Fruit fly (Drosophila melanogaster): ENCODE measurements around the gene CG14260.

The CG14260 gene

DNA sequence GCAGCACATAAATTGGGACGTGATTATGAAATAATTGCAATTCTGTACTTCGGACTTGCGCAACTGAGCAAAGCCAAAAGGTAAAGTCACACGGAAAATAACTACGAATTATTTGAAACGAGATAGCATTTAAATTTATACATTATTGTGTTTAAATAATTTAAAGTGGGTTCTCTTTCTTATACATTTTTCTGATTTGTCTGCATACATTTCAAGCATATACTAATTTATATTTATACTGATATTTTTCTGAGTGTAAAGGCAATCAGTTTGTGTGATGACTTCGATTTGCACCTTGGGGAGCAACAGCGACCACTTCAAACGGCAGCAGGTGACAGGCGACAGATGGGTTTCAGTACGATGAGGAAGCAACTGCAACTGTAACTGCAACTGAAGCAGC, 39.8 kb upstream of the CG14260 start:
- no peak for TF ChIP-seq GATAd (GFP tag; optimal IDR thresholded peaks at IDR 0.05)

DNA sequence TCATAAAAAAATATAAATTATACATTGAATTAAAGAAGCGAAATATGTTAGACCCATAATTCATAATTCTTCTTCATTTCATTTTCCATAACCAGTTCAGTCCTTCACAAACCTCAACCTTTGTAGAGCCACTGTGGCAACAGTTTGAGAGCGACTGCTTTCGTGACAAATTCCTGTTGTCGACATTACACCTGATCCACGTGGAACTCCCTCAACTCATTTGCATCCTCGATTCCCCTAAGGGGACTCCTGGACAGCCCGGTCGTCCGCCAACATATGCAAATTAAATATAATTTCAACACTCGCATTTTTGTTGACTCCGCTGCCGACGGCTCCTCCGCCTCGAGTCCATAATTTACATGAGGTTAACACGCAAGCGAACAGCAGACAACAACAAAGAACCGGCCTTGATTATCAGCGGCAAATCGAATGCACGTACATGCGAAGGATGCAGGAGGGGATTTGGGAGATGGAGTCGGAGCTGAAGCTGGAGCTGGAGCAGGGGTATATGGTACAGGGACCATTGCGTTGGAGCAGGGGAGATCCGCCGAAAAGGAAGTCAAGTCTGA, 39.1 kb upstream of the CG14260 start:
- TF ChIP-seq lola (GFP tag; optimal IDR thresholded peaks at IDR 0.05) (no peak), Rel (GFP tag; optimal IDR thresholded peaks at IDR 0.05) (no peak), Rel (tag; optimal IDR thresholded peaks at IDR 0.05) (peak; percentile 68)

dm6 chr3R:27228342-27228741, 36.9 kb upstream of the CG14260 start, which contains the start of gene CG42813:
CG42813 (minus strand) TSS chr3R:27228561.
- no peak for TF ChIP-seq jim (GFP tag; optimal IDR thresholded peaks at IDR 0.05)

- TF ChIP-seq Hr83 (GFP tag; optimal IDR thresholded peaks at IDR 0.05; ENCODE audit: poor library complexity, severe bottlenecking) (no peak), br (GFP tag; optimal IDR thresholded peaks at IDR 0.05) (no peak), psq (GFP tag; optimal IDR thresholded peaks at IDR 0.05) (no peak), foxo (GFP tag; optimal IDR thresholded peaks at IDR 0.05) (no peak), woc (GFP tag; optimal IDR thresholded peaks at IDR 0.05) (no peak), GATAd (GFP tag; optimal IDR thresholded peaks at IDR 0.05) (no peak), Hnf4 (GFP tag; optimal IDR thresholded peaks at IDR 0.05) (no peak), sage (GFP tag; optimal IDR thresholded peaks at IDR 0.05) (no peak), ey (GFP tag; optimal IDR thresholded peaks at IDR 0.05) (no peak), N (GFP tag; optimal IDR thresholded peaks at IDR 0.05) (no peak), OdsH (GFP tag; optimal IDR thresholded peaks at IDR 0.05) (no peak), CG9705 (GFP tag; optimal IDR thresholded peaks at IDR 0.05) (no peak), tai (GFP tag; optimal IDR thresholded peaks at IDR 0.05) (no peak), Mio (GFP tag; optimal IDR thresholded peaks at IDR 0.05) (no peak), Dfd (GFP tag; optimal IDR thresholded peaks at IDR 0.05) (no peak)
Measured at dm6 chr3R:27229368-27229767, 35.9 kb upstream of the CG14260 start, which contains the start of gene CG42814. CG42814 (minus strand) TSS chr3R:27229468.

- no peak for TF ChIP-seq h (GFP tag; optimal IDR thresholded peaks at IDR 0.05)
- no peak for TF ChIP-seq lola (GFP tag; optimal IDR thresholded peaks at IDR 0.05)
- no peak for TF ChIP-seq Dfd (GFP tag; optimal IDR thresholded peaks at IDR 0.05)
- TF ChIP-seq Hr83 (GFP tag; optimal IDR thresholded peaks at IDR 0.05; ENCODE audit: poor library complexity, severe bottlenecking): no peak
Measured at dm6 chr3R:27233398-27233797, 31.9 kb upstream of the CG14260 start, which contains the start of gene CG31068. CG31068 (plus strand) TSS chr3R:27233698.

DNA sequence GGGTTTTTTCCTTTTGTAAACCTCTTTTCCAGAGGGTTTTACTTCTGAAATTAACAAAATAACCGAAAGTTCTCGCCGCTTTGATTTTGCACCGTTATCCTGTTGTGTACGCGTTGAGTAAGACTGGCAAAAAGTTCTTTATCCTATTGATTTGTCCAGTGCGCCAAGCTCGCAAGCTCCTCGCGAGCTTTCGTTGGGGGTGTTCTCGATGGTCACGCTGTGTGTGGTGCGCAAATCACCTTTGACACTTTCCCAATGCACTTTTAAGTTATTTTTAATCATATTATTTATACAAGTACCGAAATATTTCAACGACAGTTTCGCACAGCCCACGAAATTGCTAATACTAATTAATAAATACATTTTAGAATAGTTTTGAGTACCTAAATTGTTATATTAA, 27.3 kb upstream of the CG14260 start:
- no peak for TF ChIP-seq CG9705 (GFP tag; optimal IDR thresholded peaks at IDR 0.05)
- no peak for TF ChIP-seq Rel (GFP tag; optimal IDR thresholded peaks at IDR 0.05)
- no peak for TF ChIP-seq Rel (tag; optimal IDR thresholded peaks at IDR 0.05)
- no peak for TF ChIP-seq CG32264 (GFP tag; optimal IDR thresholded peaks at IDR 0.05)
- TF ChIP-seq tai (GFP tag; optimal IDR thresholded peaks at IDR 0.05): no peak
- TF ChIP-seq Hr78 (GFP tag; optimal IDR thresholded peaks at IDR 0.05): no peak
- no peak for TF ChIP-seq N (GFP tag; optimal IDR thresholded peaks at IDR 0.05)
- no peak for TF ChIP-seq brk (GFP tag; optimal IDR thresholded peaks at IDR 0.05)
- TF ChIP-seq Hnf4 (GFP tag; optimal IDR thresholded peaks at IDR 0.05): no peak
- TF ChIP-seq dsf (GFP tag; optimal IDR thresholded peaks at IDR 0.05; ENCODE audit: borderline replicate concordance): no peak
- no peak for TF ChIP-seq lola (GFP tag; optimal IDR thresholded peaks at IDR 0.05)
- no peak for TF ChIP-seq dl (GFP tag; optimal IDR thresholded peaks at IDR 0.05; ENCODE audit: insufficient read depth in 1 of 2, partially characterized antibody in 2 of 2)
- no peak for TF ChIP-seq usp (GFP tag; optimal IDR thresholded peaks at IDR 0.05)
- no peak for TF ChIP-seq sage (GFP tag; optimal IDR thresholded peaks at IDR 0.05)
- no peak for TF ChIP-seq h (GFP tag; optimal IDR thresholded peaks at IDR 0.05)
- TF ChIP-seq br (GFP tag; optimal IDR thresholded peaks at IDR 0.05): no peak
- no peak for TF ChIP-seq foxo (GFP tag; optimal IDR thresholded peaks at IDR 0.05)

Measured in whole organism, wandering third instar larva.